Fruit fly (Drosophila melanogaster) whole organism, prepupa: ENCODE measurements around the gene Nop56.

Source experiments
- Blimp-1 ChIP-seq: fragments of 200-800 bp; sonication (Bioruptor generic); optimal IDR thresholded peaks from 3 replicates; lab custom pipeline; 2017; ENCODE audit warnings: missing biosample characterization, missing genetic modification characterization, mild to moderate bottlenecking, moderate library complexity, missing genetic modification reagents
- CG10631 ChIP-seq: fragments of 200-800 bp; sonication (Bioruptor generic); optimal IDR thresholded peaks from 2 replicates; lab custom pipeline; 2016; ENCODE audit warnings: missing biosample characterization, missing genetic modification characterization
- CG10669 ChIP-seq: fragments of 200-800 bp; sonication (Bioruptor generic); optimal IDR thresholded peaks from 3 replicates; lab custom pipeline; 2018; ENCODE audit warnings: missing biosample characterization, mild to moderate bottlenecking, missing genetic modification characterization, moderate library complexity
- CG11294 ChIP-seq: fragments of 200-800 bp; sonication (Bioruptor generic); IDR thresholded peaks from 2 replicates; pipeline ENCODE4 v1.3.6; 2022; ENCODE audit warnings: missing biosample characterization, missing genetic modification characterization
- CG11762 ChIP-seq: fragments of 200-800 bp; sonication (Bioruptor generic); optimal IDR thresholded peaks from 3 replicates; lab custom pipeline; 2016; ENCODE audit warnings: missing biosample characterization, missing genetic modification characterization; ENCODE audit not compliant: insufficient read depth
- CG11902 ChIP-seq: fragments of 200-800 bp; sonication (Bioruptor generic); optimal IDR thresholded peaks from 3 replicates; lab custom pipeline; 2016; ENCODE audit warnings: missing biosample characterization, missing genetic modification characterization
- CG15336 ChIP-seq: fragments of 200-800 bp; sonication (Bioruptor generic); IDR thresholded peaks from 2 replicates; pipeline ENCODE4 v1.3.6; 2022; ENCODE audit warnings: missing biosample characterization, missing genetic modification characterization
- CG1621 ChIP-seq: fragments of 200-800 bp; sonication (Bioruptor generic); optimal IDR thresholded peaks from 3 replicates; lab custom pipeline; 2018; ENCODE audit warnings: missing biosample characterization, mild to moderate bottlenecking, missing genetic modification characterization
- CG3032 ChIP-seq: fragments of 200-800 bp; optimal IDR thresholded peaks from 2 replicates; lab custom pipeline; 2019; ENCODE audit warnings: missing biosample characterization, mild to moderate bottlenecking, missing genetic modification characterization, moderate library complexity
- CG31627 ChIP-seq: fragments of 200-800 bp; sonication (Bioruptor generic); optimal IDR thresholded peaks from 3 replicates; lab custom pipeline; 2016; ENCODE audit warnings: missing biosample characterization, missing genetic modification characterization
- CG32006 ChIP-seq: fragments of 200-800 bp; sonication (Bioruptor generic); optimal IDR thresholded peaks from 3 replicates; lab custom pipeline; 2017; ENCODE audit warnings: missing biosample characterization, mild to moderate bottlenecking, missing genetic modification characterization
- CG6276 ChIP-seq: fragments of 200-800 bp; sonication (Bioruptor generic); optimal IDR thresholded peaks from 2 replicates; lab custom pipeline; 2017; ENCODE audit warnings: missing biosample characterization, mild to moderate bottlenecking, missing genetic modification characterization
- CG6792 ChIP-seq: fragments of 200-800 bp; sonication (Bioruptor generic); optimal IDR thresholded peaks from 3 replicates; lab custom pipeline; 2016; ENCODE audit warnings: missing biosample characterization, missing genetic modification characterization
- CG6808 ChIP-seq: fragments of 200-800 bp; sonication (Bioruptor generic); optimal IDR thresholded peaks from 3 replicates; lab custom pipeline; 2017; ENCODE audit warnings: missing biosample characterization, missing genetic modification characterization, mild to moderate bottlenecking, moderate library complexity, missing genetic modification reagents
- CG6854 ChIP-seq: fragments of 200-800 bp; sonication (Bioruptor generic); optimal IDR thresholded peaks from 2 replicates; lab custom pipeline; 2017; ENCODE audit warnings: missing biosample characterization, mild to moderate bottlenecking, missing genetic modification characterization
- CG7368 ChIP-seq: fragments of 200-800 bp; sonication (Bioruptor generic); optimal IDR thresholded peaks from 3 replicates; lab custom pipeline; 2016; ENCODE audit warnings: missing biosample characterization, missing genetic modification characterization
- CG8119 ChIP-seq: fragments of 200-800 bp; sonication (Bioruptor generic); IDR thresholded peaks from 3 replicates; pipeline ENCODE4 v1.3.6; 2022; ENCODE audit warnings: missing biosample characterization, missing genetic modification characterization
- CG8319 ChIP-seq: fragments of 200-800 bp; sonication (Bioruptor generic); optimal IDR thresholded peaks from 3 replicates; lab custom pipeline; 2016; ENCODE audit warnings: missing biosample characterization, missing genetic modification characterization
- Eip78C ChIP-seq: fragments of 200-800 bp; sonication (Bioruptor generic); peaks from one replicate; lab custom pipeline; 2016; ENCODE audit warnings: missing biosample characterization, missing genetic modification characterization
- Eip93F ChIP-seq: fragments of 200-800 bp; sonication (Bioruptor generic); optimal IDR thresholded peaks from 2 replicates; lab custom pipeline; 2016; ENCODE audit warnings: missing biosample characterization, mild to moderate bottlenecking, missing genetic modification characterization
- Ets96B ChIP-seq: fragments of 200-800 bp; optimal IDR thresholded peaks from 2 replicates; lab custom pipeline; 2019; ENCODE audit warnings: missing biosample characterization, mild to moderate bottlenecking, missing genetic modification characterization, moderate library complexity
- Gug ChIP-seq: fragments of 200-800 bp; sonication (Bioruptor generic); IDR thresholded peaks from 2 replicates; pipeline ENCODE4 v1.3.6; 2022; ENCODE audit warnings: missing biosample characterization, missing genetic modification characterization
- Hr38 ChIP-seq: sonication (Bioruptor generic); optimal IDR thresholded peaks from 2 replicates; lab custom pipeline; 2016; ENCODE audit warnings: missing biosample characterization, missing genetic modification characterization
- Hr4 ChIP-seq: fragments of 200-800 bp; sonication (Bioruptor generic); optimal IDR thresholded peaks from 3 replicates; lab custom pipeline; 2016; ENCODE audit warnings: missing biosample characterization, missing genetic modification characterization
- Met ChIP-seq: fragments of 200-800 bp; sonication (Bioruptor generic); optimal IDR thresholded peaks from 3 replicates; lab custom pipeline; 2016; ENCODE audit warnings: missing biosample characterization, missing genetic modification characterization
- OdsH ChIP-seq: fragments of 200-800 bp; sonication (Bioruptor generic); optimal IDR thresholded peaks from 3 replicates; lab custom pipeline; 2016; ENCODE audit warnings: missing biosample characterization, missing genetic modification characterization
- Sox102F ChIP-seq: fragments of 200-800 bp; sonication (Bioruptor generic); optimal IDR thresholded peaks from 2 replicates; lab custom pipeline; 2016; ENCODE audit warnings: missing biosample characterization, mild to moderate bottlenecking, missing genetic modification characterization
- Sox14 ChIP-seq: fragments of 200-800 bp; sonication (Bioruptor generic); optimal IDR thresholded peaks from 3 replicates; lab custom pipeline; 2016; ENCODE audit warnings: missing biosample characterization, missing genetic modification characterization
- Sox15 ChIP-seq: fragments of 200-800 bp; sonication (Bioruptor generic); optimal IDR thresholded peaks from 3 replicates; lab custom pipeline; 2016; ENCODE audit warnings: missing biosample characterization, missing genetic modification characterization
- cyc ChIP-seq: fragments of 200-800 bp; sonication (Bioruptor generic); optimal IDR thresholded peaks from 3 replicates; lab custom pipeline; 2016; ENCODE audit warnings: missing biosample characterization, missing genetic modification characterization
- dac ChIP-seq: fragments of 200-800 bp; sonication (Bioruptor generic); optimal IDR thresholded peaks from 2 replicates; lab custom pipeline; 2017; ENCODE audit warnings: missing biosample characterization, mild to moderate bottlenecking, missing genetic modification characterization
- dsx ChIP-seq: fragments of 200-800 bp; optimal IDR thresholded peaks from 3 replicates; lab custom pipeline; 2019; ENCODE audit warnings: missing biosample characterization, mild to moderate bottlenecking, missing genetic modification characterization, moderate library complexity; ENCODE audit not compliant: poor library complexity, severe bottlenecking
- fd59A ChIP-seq: fragments of 200-800 bp; sonication (Bioruptor generic); optimal IDR thresholded peaks from 2 replicates; lab custom pipeline; 2017; ENCODE audit warnings: missing biosample characterization, mild to moderate bottlenecking, missing genetic modification characterization, missing genetic modification reagents
- fd85E ChIP-seq: fragments of 200-800 bp; sonication (Bioruptor generic); optimal IDR thresholded peaks from 3 replicates; lab custom pipeline; 2016; ENCODE audit warnings: missing biosample characterization, missing genetic modification characterization
- fkh ChIP-seq: fragments of 200-800 bp; sonication (Bioruptor generic); optimal IDR thresholded peaks from 3 replicates; lab custom pipeline; 2017; ENCODE audit warnings: missing biosample characterization, mild to moderate bottlenecking, missing genetic modification characterization, moderate library complexity
- lz ChIP-seq: fragments of 200-800 bp; sonication (Bioruptor generic); optimal IDR thresholded peaks from 3 replicates; lab custom pipeline; 2016; ENCODE audit warnings: missing biosample characterization, missing genetic modification characterization
- net ChIP-seq: fragments of 200-800 bp; sonication (Bioruptor generic); optimal IDR thresholded peaks from 3 replicates; lab custom pipeline; 2016; ENCODE audit warnings: missing biosample characterization, missing genetic modification characterization
- pdm3 ChIP-seq: fragments of 200-800 bp; sonication (Bioruptor generic); optimal IDR thresholded peaks from 3 replicates; lab custom pipeline; 2016; ENCODE audit warnings: missing biosample characterization, missing genetic modification characterization
- spab ChIP-seq: fragments of 200-800 bp; sonication (Bioruptor generic); optimal IDR thresholded peaks from 2 replicates; lab custom pipeline; 2017; ENCODE audit warnings: missing biosample characterization, mild to moderate bottlenecking, missing genetic modification characterization, missing genetic modification reagents
- svp ChIP-seq: fragments of 200-800 bp; sonication (Bioruptor generic); peaks from one replicate; lab custom pipeline; 2016; ENCODE audit warnings: missing biosample characterization, missing genetic modification characterization
- vri ChIP-seq: fragments of 200-800 bp; sonication (Bioruptor generic); optimal IDR thresholded peaks from 3 replicates; lab custom pipeline; 2016; ENCODE audit warnings: missing biosample characterization, mild to moderate bottlenecking, missing genetic modification characterization

Gene Nop56

DNA sequence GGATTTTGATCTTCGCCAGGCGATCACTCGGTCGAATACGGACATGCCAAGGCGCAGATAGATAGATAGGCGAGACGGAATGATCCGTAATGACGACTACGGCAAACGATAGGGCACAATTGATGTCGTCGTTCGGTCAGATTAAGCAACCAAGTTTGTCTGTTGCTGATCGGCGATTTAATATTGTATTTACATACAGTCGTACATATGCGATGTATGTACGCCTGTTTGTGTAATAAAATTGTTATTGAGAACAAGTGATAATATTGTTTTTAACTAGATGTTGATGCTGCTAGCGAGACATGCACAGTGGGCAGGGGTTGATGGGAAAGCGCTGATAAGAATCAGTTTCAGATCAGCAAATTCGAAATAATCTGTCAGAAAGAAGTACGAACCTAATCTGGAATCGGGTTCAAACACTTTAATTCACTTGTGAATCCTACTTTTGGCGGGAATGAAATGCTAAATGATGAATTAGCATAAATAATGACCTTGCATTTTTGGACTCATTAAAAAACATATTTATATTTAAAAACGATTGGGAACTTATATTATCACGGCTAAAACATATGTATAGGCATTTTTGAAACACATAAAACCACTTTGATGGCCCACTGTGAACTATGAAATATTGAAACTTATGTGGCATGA lies 34.6 kb upstream of the Nop56 start (continued):
- TF ChIP-seq spab = peak; percentile 54
- no peak for TF ChIP-seq CG8319 (GFP tag; lab: Kevin White, UChicago)
- peak; percentile 27 for TF ChIP-seq CG6276 (GFP tag; lab: Kevin White, UChicago)
- 0 out of 3 replicates have a peak, but pooled peaks have one; percentile 22 for TF ChIP-seq CG8119 (GFP tag; lab: Robert Waterston, UW)
- peak; percentile 88 for TF ChIP-seq Eip78C (GFP tag; lab: Kevin White, UChicago)
- TF ChIP-seq OdsH (GFP tag; lab: Kevin White, UChicago) = no peak
- TF ChIP-seq CG31627 (GFP tag; lab: Kevin White, UChicago) = no peak
- no peak for TF ChIP-seq Hr4 (GFP tag; lab: Kevin White, UChicago)
- TF ChIP-seq Met (GFP tag; lab: Kevin White, UChicago) = no peak
- TF ChIP-seq CG6854 (GFP tag; lab: Kevin White, UChicago) = no peak
- TF ChIP-seq cyc (GFP tag; lab: Kevin White, UChicago) = no peak
- TF ChIP-seq vri (GFP tag; lab: Kevin White, UChicago) = no peak
- no peak; the same call in 1 of the 2 replicates for TF ChIP-seq CG11294
- TF ChIP-seq CG15336 (GFP tag; lab: Robert Waterston, UW) = no peak
- TF ChIP-seq fd85E (GFP tag; lab: Kevin White, UChicago) = no peak
- TF ChIP-seq CG7368 (GFP tag; lab: Kevin White, UChicago) = no peak
- TF ChIP-seq CG3032 = peak; percentile 38
- no peak for TF ChIP-seq fkh (GFP tag; lab: Kevin White, UChicago)
- peak; percentile 37 for TF ChIP-seq CG11762 (GFP tag; lab: Kevin White, UChicago)
- TF ChIP-seq Sox102F = no peak
- TF ChIP-seq dac = no peak
- TF ChIP-seq Hr38 (GFP tag; lab: Kevin White, UChicago) = no peak
- TF ChIP-seq pdm3 (GFP tag; lab: Kevin White, UChicago) = peak; percentile 34

DNA sequence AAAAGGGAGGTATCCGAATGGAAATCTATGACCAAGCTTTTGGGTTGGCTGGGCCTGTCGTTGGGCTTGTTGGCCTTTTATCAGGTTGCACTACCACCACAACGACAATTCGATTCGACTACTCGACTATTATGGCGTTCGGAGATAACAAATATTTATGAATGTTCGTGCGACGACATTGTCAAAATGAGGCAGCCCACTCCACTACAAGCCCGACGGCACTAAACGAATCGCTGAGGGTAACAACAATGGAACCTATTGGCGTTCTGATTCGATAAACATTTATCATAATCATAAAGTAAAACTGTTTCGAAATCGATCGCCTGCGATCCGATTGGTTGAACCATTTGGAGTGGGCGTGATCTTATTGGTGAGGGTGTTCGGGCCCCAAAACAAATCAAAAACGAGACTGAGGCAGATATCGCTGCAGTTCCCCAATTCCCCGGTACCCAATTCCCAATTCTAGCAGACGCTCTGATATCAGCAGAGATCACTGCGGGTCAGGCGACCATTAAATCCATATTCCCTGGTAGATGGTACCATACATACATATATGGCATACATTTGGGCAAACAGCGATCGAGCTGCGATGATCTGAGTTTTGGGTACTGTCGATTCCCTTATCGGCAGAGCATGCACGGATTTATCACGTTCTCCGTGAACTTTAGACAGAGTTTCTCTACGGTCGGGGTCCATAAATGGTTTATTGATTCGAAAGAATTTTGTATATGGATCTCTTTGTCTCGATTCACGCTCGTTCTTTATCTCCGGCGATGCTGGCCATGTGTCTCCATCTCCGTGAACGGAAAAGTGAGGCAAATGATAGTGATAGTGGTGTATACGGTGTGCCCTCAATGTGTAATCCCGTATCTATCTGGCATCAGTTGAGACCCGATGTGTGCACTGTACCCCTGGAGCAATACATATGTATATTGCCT lies 33.8 kb upstream of the Nop56 start:
- no peak for TF ChIP-seq vri (GFP tag; lab: Kevin White, UChicago)
- no peak for TF ChIP-seq CG10631 (GFP tag; lab: Kevin White, UChicago)
- TF ChIP-seq svp (GFP tag; lab: Kevin White, UChicago) = peak; percentile 98

DNA sequence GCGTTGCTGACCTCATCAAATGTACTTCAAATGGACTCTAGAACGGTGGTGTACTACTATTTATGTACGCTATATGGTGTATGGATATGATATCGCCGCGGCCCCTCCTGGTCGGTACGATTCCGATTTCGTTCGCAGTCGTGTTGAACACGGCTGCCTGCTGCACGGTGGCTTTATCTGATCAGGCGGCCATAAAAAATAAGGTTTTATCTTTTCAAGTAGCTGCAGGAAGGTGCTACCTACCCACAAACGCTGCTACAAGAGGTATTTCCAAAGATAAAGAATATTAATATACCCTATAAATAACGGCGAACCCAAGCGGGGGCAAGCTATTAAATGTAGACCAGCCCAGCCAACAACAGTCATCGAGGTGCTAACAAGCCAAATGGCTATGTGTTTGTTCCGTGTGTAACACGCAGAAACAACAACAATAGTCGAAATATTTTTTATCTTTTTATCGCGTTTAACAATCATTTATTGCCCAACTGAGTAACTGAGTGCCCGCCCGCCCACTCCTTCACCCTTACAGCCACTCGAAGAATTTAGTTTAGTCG lies 29.1 kb upstream of the Nop56 start:
- no peak for TF ChIP-seq CG6808 (GFP tag; lab: Kevin White, UChicago)
- TF ChIP-seq dac = no peak
- TF ChIP-seq fkh (GFP tag; lab: Kevin White, UChicago) = peak; percentile 15

DNA sequence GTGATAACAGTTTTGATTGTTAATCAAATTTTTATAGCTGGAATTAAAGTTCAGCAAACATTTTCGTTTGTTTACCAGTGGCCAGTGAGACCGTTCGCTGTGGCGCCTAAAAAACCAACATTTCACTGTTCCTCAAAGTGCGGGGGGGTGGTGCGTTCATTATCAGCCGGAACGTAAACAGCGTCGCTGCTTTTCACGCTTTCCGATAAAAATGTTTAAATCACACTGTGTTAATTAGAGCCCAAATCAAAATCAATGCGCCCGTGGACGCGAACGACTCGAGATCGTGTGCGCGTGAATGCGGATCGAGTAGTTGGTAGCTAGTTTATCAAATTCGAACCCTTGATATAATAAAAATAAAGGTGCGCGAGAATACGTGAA lies 27.0 kb upstream of the Nop56 start, which contains the start of gene CG34376:
CG34376 (plus strand) TSS at position 226 of the 381 bp plus-strand sequence.
- TF ChIP-seq Sox14 (GFP tag; lab: Kevin White, UChicago) (peak; percentile 18), Ets96B (tag; lab: Kevin White, UChicago) (no peak), CG3032 (peak; percentile 6), dac (no peak), CG11902 (GFP tag; lab: Kevin White, UChicago) (no peak), fd59A (GFP tag; lab: Kevin White, UChicago) (no peak), CG32006 (GFP tag; lab: Kevin White, UChicago) (peak; percentile 55), net (GFP tag; lab: Kevin White, UChicago) (peak; percentile 46), CG6792 (no peak), pdm3 (GFP tag; lab: Kevin White, UChicago) (no peak), Sox102F (no peak), spab (no peak), CG31627 (GFP tag; lab: Kevin White, UChicago) (no peak), CG10669 (GFP tag; lab: Kevin White, UChicago) (no peak), lz (no peak), Blimp-1 (GFP tag; lab: Kevin White, UChicago) (no peak), Gug (GFP tag; lab: Robert Waterston, UW) (peak; percentile 51), Met (GFP tag; lab: Kevin White, UChicago) (peak; percentile 5), cyc (GFP tag; lab: Kevin White, UChicago) (no peak), fkh (GFP tag; lab: Kevin White, UChicago) (peak; percentile 100), CG1621 (tag; lab: Kevin White, UChicago) (peak; percentile 94), Sox15 (no peak), OdsH (GFP tag; lab: Kevin White, UChicago) (no peak), Hr38 (GFP tag; lab: Kevin White, UChicago) (no peak), Eip93F (GFP tag; lab: Kevin White, UChicago) (no peak), dsx (GFP tag; lab: Kevin White, UChicago) (no peak)
